Worm (Caenorhabditis elegans) whole organism, L1 larva: ENCODE results near the gene T12B5.14.

Experiments
- efl-3 ChIP-seq: fragments of 200-800 bp; sonication (Bioruptor generic); optimal IDR thresholded peaks from 2 replicates; lab custom pipeline; 2018; ENCODE audit warnings: mild to moderate bottlenecking, missing genetic modification characterization, missing compliant biosample characterization
- mep-1 ChIP-seq: fragments of 150-350 bp; optimal IDR thresholded peaks from 2 replicates; lab custom pipeline; 2014; ENCODE audit warnings: missing biosample characterization, missing genetic modification characterization
- nhr-76 ChIP-seq: sonication (generic microtip); optimal IDR thresholded peaks from 2 replicates; lab custom pipeline; 2017; ENCODE audit warnings: missing biosample characterization, missing genetic modification characterization

- TF ChIP-seq efl-3 (GFP tag; lab: Kevin White, UChicago) = no peak
- no peak for TF ChIP-seq nhr-76 (tag; lab: Kevin White, UChicago)
- no peak for TF ChIP-seq mep-1
These were observed 11.2 kb upstream of the T12B5.14 start, which contains the start of gene fbxa-59 for ce11 chrIII:943426-943927.
